Fruit fly (Drosophila melanogaster): ENCODE data around the gene narya.
A peak's percentile ranks its signal among the peaks of the same experiment; 100 is the strongest.

Gene narya

DNA sequence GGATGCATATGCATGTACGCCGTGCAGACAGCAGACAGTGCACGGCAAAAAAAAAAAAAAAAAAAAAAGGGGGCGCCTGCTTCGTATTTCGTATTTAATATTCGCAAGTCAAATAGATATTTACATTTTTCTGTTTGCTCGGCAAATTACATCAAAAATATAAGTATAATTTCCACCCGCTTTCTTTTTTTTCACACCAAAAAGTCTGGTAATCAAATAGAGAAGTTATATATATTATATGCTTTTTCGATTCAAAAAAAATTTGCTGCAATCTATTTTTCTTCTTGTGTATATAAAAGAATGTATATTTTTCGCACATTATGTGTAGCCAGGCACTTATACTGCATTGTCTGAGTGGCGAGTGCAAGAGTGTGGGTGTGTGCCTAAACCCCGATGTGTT lies 26.6 kb upstream of the narya start (continued):
- TF ChIP-seq OdsH (GFP tag; optimal IDR thresholded peaks at IDR 0.05) (peak; percentile 8), CG6792 (GFP tag; optimal IDR thresholded peaks at IDR 0.05) (no peak), Blimp-1 (GFP tag; optimal IDR thresholded peaks at IDR 0.05) (no peak), CG4318 (GFP tag; optimal IDR thresholded peaks at IDR 0.05) (no peak), Gug (GFP tag; IDR thresholded peaks at IDR 0.05) (no peak), CG3919 (GFP tag; optimal IDR thresholded peaks at IDR 0.05) (peak; percentile 1), CG8119 (GFP tag; IDR thresholded peaks at IDR 0.05) (0 out of 3 replicates have a peak, but pooled peaks have one; percentile 32), spab (GFP tag; optimal IDR thresholded peaks at IDR 0.05) (no peak), CG10669 (GFP tag; optimal IDR thresholded peaks at IDR 0.05) (no peak), CG16779 (tag; optimal IDR thresholded peaks at IDR 0.05) (no peak), CG6854 (GFP tag; optimal IDR thresholded peaks at IDR 0.05) (no peak), CG6808 (GFP tag; optimal IDR thresholded peaks at IDR 0.05) (no peak), Eip78C (GFP tag) (peak; percentile 70), lz (GFP tag; optimal IDR thresholded peaks at IDR 0.05) (no peak), cyc (GFP tag; optimal IDR thresholded peaks at IDR 0.05) (no peak), Smox (GFP tag; optimal IDR thresholded peaks at IDR 0.05) (no peak), dac (GFP tag; optimal IDR thresholded peaks at IDR 0.05) (no peak), CG3032 (tag; optimal IDR thresholded peaks at IDR 0.05) (peak; percentile 0), CG1621 (tag; optimal IDR thresholded peaks at IDR 0.05) (no peak), CG31627 (GFP tag; optimal IDR thresholded peaks at IDR 0.05) (no peak), Lpt (GFP tag; optimal IDR thresholded peaks at IDR 0.05) (no peak), eg (GFP tag; IDR thresholded peaks at IDR 0.05) (no peak)

DNA sequence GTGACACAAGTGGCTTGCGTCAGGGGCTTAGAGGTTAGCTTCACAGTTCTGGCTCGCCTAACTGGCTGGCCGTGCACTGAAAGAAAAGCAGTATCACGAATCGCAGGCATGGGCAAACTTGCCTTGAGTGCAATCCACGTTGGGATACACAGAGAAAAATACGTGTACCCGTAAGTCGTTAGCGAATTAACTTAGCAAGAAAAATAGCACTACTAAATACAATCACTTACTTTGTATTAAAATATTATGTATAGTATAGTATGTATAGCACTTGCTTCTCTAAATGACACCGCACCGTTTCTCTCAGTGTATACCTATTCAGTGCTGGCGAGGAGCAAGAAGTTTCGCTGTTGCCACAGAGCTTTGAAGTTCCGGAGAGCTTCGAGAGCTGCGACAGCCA lies 21.7 kb upstream of the narya start:
- TF ChIP-seq esn (GFP tag; optimal IDR thresholded peaks at IDR 0.05): peak; percentile 14
- peak in 1 of 2 experiments; percentile 8 for TF ChIP-seq ss (GFP tag; optimal IDR thresholded peaks at IDR 0.05)
- TF ChIP-seq Sox14 (GFP tag; optimal IDR thresholded peaks at IDR 0.05): no peak
- no peak for TF ChIP-seq Hr38 (GFP tag; optimal IDR thresholded peaks at IDR 0.05)
- TF ChIP-seq fd85E (GFP tag; optimal IDR thresholded peaks at IDR 0.05): no peak
- TF ChIP-seq pdm3 (GFP tag; optimal IDR thresholded peaks at IDR 0.05): peak; percentile 21
- no peak for TF ChIP-seq svp (GFP tag)
- peak; percentile 43 for TF ChIP-seq OdsH (GFP tag; optimal IDR thresholded peaks at IDR 0.05)
- TF ChIP-seq Eip78C (GFP tag): peak; percentile 68
- TF ChIP-seq fkh (GFP tag; optimal IDR thresholded peaks at IDR 0.05): no peak
- TF ChIP-seq CG3919 (GFP tag; optimal IDR thresholded peaks at IDR 0.05): peak; percentile 11
- TF ChIP-seq Eip93F (GFP tag; optimal IDR thresholded peaks at IDR 0.05): no peak
- TF ChIP-seq CG15336 (GFP tag; IDR thresholded peaks at IDR 0.05): no peak
- TF ChIP-seq Ets96B (tag; optimal IDR thresholded peaks at IDR 0.05): peak; percentile 32
- TF ChIP-seq Hr39 (GFP tag; optimal IDR thresholded peaks at IDR 0.05): no peak
- peak; percentile 50 for TF ChIP-seq CG32006 (GFP tag; optimal IDR thresholded peaks at IDR 0.05)
- no peak for TF ChIP-seq spab (GFP tag; optimal IDR thresholded peaks at IDR 0.05)
- 0 out of 3 replicates have a peak, but pooled peaks have one; percentile 31 for TF ChIP-seq CG6163 (GFP tag; IDR thresholded peaks at IDR 0.05)
- peak; percentile 19 for TF ChIP-seq CG1621 (tag; optimal IDR thresholded peaks at IDR 0.05)
- no peak for TF ChIP-seq Hr4 (GFP tag; optimal IDR thresholded peaks at IDR 0.05)
- TF ChIP-seq fd59A (GFP tag; optimal IDR thresholded peaks at IDR 0.05): peak; percentile 10
- 0 out of 3 replicates have a peak, but pooled peaks have one; percentile 27 for TF ChIP-seq eg (GFP tag; IDR thresholded peaks at IDR 0.05)
- peak; percentile 2 for TF ChIP-seq dsx (GFP tag; optimal IDR thresholded peaks at IDR 0.05; ENCODE audit: poor library complexity, severe bottlenecking)
- peak; percentile 49 for TF ChIP-seq CG10669 (GFP tag; optimal IDR thresholded peaks at IDR 0.05)
- peak; percentile 15 for TF ChIP-seq CG6792 (GFP tag; optimal IDR thresholded peaks at IDR 0.05)
- TF ChIP-seq CG9139 (GFP tag; optimal IDR thresholded peaks at IDR 0.05): no peak
- peak; percentile 31 for TF ChIP-seq acj6 (GFP tag; optimal IDR thresholded peaks at IDR 0.05)
- no peak for TF ChIP-seq CG8319 (GFP tag; optimal IDR thresholded peaks at IDR 0.05)
- TF ChIP-seq CG6808 (GFP tag; optimal IDR thresholded peaks at IDR 0.05): peak; percentile 22
- TF ChIP-seq CG8119 (GFP tag; IDR thresholded peaks at IDR 0.05): no peak
- peak; percentile 6 for TF ChIP-seq CG10631 (GFP tag; optimal IDR thresholded peaks at IDR 0.05)
- peak; percentile 22 for TF ChIP-seq achi (GFP tag; optimal IDR thresholded peaks at IDR 0.05)
- TF ChIP-seq CG3032 (tag; optimal IDR thresholded peaks at IDR 0.05): peak; percentile 35

All from whole organism, prepupa.